Fruit fly (Drosophila melanogaster): ENCODE results near the gene Ing3.
A peak's percentile ranks its signal among the peaks of the same experiment; 100 is the strongest.

DNA sequence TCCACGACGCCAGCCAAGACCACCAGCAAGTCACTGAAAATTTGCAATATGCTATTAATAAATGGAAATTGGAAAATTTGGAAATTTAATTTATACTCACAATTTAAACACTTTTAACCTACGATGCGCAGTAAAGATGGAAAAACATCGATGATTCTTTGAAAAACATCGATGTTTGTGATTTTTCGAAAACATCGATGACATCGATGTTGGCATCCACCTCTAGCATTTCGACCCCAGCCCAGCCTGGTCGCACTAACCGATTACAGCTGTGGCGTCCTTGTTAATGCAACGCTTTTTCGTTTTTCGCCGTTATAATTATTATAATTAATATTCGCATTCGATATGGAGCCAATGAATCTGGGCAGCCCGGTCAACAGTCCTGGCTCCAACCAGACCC lies 4.9 kb downstream of the Ing3 start, which contains the start of gene Nup35:
- TF ChIP-seq lola (GFP tag; optimal IDR thresholded peaks at IDR 0.05) (no peak), br (GFP tag; optimal IDR thresholded peaks at IDR 0.05) (no peak), tai (GFP tag; optimal IDR thresholded peaks at IDR 0.05) (no peak), pan (optimal IDR thresholded peaks at IDR 0.05) (no peak), sv (GFP tag; optimal IDR thresholded peaks at IDR 0.05) (no peak), Abd-B (GFP tag; optimal IDR thresholded peaks at IDR 0.05) (no peak), CrebA (GFP tag; optimal IDR thresholded peaks at IDR 0.05; ENCODE audit: borderline replicate concordance) (no peak), fru (GFP tag; optimal IDR thresholded peaks at IDR 0.05) (no peak), Sp1 (GFP tag; optimal IDR thresholded peaks at IDR 0.05) (no peak), psq (GFP tag; optimal IDR thresholded peaks at IDR 0.05) (no peak), Hr78 (GFP tag; optimal IDR thresholded peaks at IDR 0.05) (no peak), rgr (GFP tag; optimal IDR thresholded peaks at IDR 0.05) (no peak), Hr83 (GFP tag; optimal IDR thresholded peaks at IDR 0.05; ENCODE audit: poor library complexity, severe bottlenecking) (peak; percentile 24), jim (GFP tag; optimal IDR thresholded peaks at IDR 0.05) (no peak)

Measured in whole organism, wandering third instar larva.